Fruit fly (Drosophila melanogaster) whole organism, adult: ENCODE results near the gene Sec5.

Source experiments
- CG11617 ChIP-seq: fragments of 200-800 bp; sonication (Bioruptor generic); optimal IDR thresholded peaks from 2 replicates; lab custom pipeline; 2017; ENCODE audit warnings: mild to moderate bottlenecking, missing biosample characterization, missing genetic modification reagents, missing genetic modification characterization
- CG1620 ChIP-seq: fragments of 200-800 bp; sonication (Bioruptor generic); optimal IDR thresholded peaks from 2 replicates; lab custom pipeline; 2016; ENCODE audit warnings: missing biosample characterization, missing genetic modification characterization
- CG7045 ChIP-seq: fragments of 200-800 bp; sonication (Bioruptor generic); optimal IDR thresholded peaks from 2 replicates; lab custom pipeline; 2017; ENCODE audit warnings: missing biosample characterization, mild to moderate bottlenecking, missing genetic modification characterization
- Crg-1 ChIP-seq: fragments of 200-800 bp; sonication (Bioruptor generic); optimal IDR thresholded peaks from 2 replicates; lab custom pipeline; 2016; ENCODE audit warnings: missing biosample characterization, missing genetic modification characterization
- cnc ChIP-seq, 2 experiments: fragments of >200 bp; optimal IDR thresholded peaks; 2 replicates each; lab custom pipeline; 2017
- kay ChIP-seq: fragments of 200-800 bp; sonication (Bioruptor generic); peaks from one replicate; lab custom pipeline; 2016; ENCODE audit warnings: missing biosample characterization, missing genetic modification characterization, borderline replicate concordance
- pad ChIP-seq: fragments of 200-800 bp; sonication (Bioruptor generic); optimal IDR thresholded peaks from 3 replicates; lab custom pipeline; 2017; ENCODE audit warnings: missing biosample characterization, missing genetic modification characterization, mild to moderate bottlenecking, moderate library complexity, missing genetic modification reagents
- tj ChIP-seq: fragments of 200-800 bp; sonication (Bioruptor generic); optimal IDR thresholded peaks from 3 replicates; lab custom pipeline; 2017; ENCODE audit warnings: missing biosample characterization, mild to moderate bottlenecking, missing genetic modification characterization, moderate library complexity

DNA sequence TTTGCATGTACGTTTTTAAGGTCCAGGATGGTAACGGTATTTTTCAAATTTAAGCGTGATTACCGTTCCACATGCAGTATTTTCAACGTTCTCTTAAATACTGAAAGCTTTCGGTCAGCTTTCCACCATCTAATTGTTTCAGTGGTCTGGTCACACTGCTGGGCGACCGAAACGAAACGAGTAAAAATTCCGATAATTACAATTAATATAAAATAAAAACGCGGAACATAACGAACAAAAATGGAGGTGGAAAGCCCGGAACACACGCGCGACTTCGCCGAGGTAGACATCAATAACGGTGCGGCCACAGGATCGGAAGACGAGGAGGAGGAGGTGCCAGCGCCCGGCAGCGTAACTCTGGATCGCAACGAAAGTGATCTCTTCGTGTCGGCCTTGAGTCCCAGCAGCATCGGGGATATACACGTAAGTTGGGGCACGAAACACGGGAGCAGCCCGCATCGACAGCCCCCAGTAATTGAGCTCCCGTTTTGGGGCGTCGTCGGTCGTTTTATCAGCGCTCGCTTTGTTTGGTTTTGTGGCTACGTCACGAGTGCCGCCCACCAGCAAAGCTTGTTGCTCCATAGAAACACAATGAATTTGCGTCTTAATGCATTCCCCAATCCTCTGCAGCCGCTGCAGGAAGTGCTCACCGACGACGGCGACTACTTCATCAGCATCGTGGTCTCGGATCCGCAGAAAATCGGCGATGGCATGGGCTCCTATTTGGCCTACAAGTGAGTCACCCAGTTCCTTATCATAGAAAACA is 7.4 kb upstream of the Sec5 start, which contains the start of gene Snx1:
- TF ChIP-seq CG7045 (GFP tag; lab: Kevin White, UChicago) (no peak), cnc (optimal IDR thresholded peaks at IDR 0.05; lab: Kevin White, UChicago) (no peak), Crg-1 (GFP tag; lab: Kevin White, UChicago) (no peak), kay (GFP tag; lab: Kevin White, UChicago) (no peak), tj (GFP tag; lab: Kevin White, UChicago) (no peak), pad (GFP tag; lab: Kevin White, UChicago) (no peak), CG1620 (GFP tag; lab: Kevin White, UChicago) (no peak), CG11617 (GFP tag; lab: Kevin White, UChicago) (no peak)
